Worm (Caenorhabditis elegans) whole organism, young adult: ENCODE data around the gene ZK355.3.

ENCODE experiments used
- B0336.3 ChIP-seq: fragments of 200-800 bp; sonication (Bioruptor generic); IDR thresholded peaks from 2 replicates; pipeline ENCODE4 v1.3.6; 2022; ENCODE audit warnings: missing genetic modification characterization, missing compliant biosample characterization
- C06A6.2 ChIP-seq: fragments of 200-800 bp; sonication (Bioruptor generic); conservative IDR thresholded peaks from 2 replicates; pipeline ENCODE4 v1.3.6; 2022; ENCODE audit warnings: missing genetic modification characterization, missing compliant biosample characterization
- C17E4.6 ChIP-seq: fragments of 200-800 bp; sonication (Bioruptor generic); IDR thresholded peaks from 2 replicates; pipeline ENCODE4 v1.3.6; 2022; ENCODE audit warnings: missing genetic modification reagents, missing genetic modification characterization, missing compliant biosample characterization
- F22D6.2 ChIP-seq: sonication (generic microtip); optimal IDR thresholded peaks from 2 replicates; lab custom pipeline; 2016; ENCODE audit warnings: mild to moderate bottlenecking, missing genetic modification characterization, missing compliant biosample characterization
- F55B11.4 ChIP-seq: sonication (generic microtip); optimal IDR thresholded peaks from 2 replicates; lab custom pipeline; 2016; ENCODE audit warnings: missing compliant biosample characterization, missing genetic modification characterization, borderline replicate concordance; ENCODE audit not compliant: insufficient read depth
- F57A8.1 ChIP-seq: fragments of 200-800 bp; sonication (Bioruptor generic); optimal IDR thresholded peaks from 2 replicates; lab custom pipeline; 2018; ENCODE audit warnings: mild to moderate bottlenecking, missing genetic modification characterization, moderate library complexity, missing compliant biosample characterization
- F57C9.4 ChIP-seq: sonication (generic microtip); optimal IDR thresholded peaks from 2 replicates; lab custom pipeline; 2017; ENCODE audit warnings: mild to moderate bottlenecking, missing genetic modification characterization, missing compliant biosample characterization
- K11D2.4 ChIP-seq: fragments of 200-800 bp; sonication (Bioruptor generic); IDR thresholded peaks from 2 replicates; pipeline ENCODE4 v1.3.6; 2022; ENCODE audit warnings: missing genetic modification reagents, missing genetic modification characterization, missing compliant biosample characterization
- Y79H2A.3 ChIP-seq: fragments of 200-800 bp; sonication (Bioruptor generic); conservative IDR thresholded peaks from 2 replicates; pipeline ENCODE4 v1.3.6; 2022; ENCODE audit warnings: missing genetic modification reagents, missing genetic modification characterization, missing compliant biosample characterization
- Y95B8A.8 ChIP-seq: fragments of 200-800 bp; sonication (Bioruptor generic); IDR thresholded peaks from 2 replicates; pipeline ENCODE4 v1.3.6; 2022; ENCODE audit warnings: missing genetic modification reagents, missing genetic modification characterization, missing compliant biosample characterization
- ZK185.1 ChIP-seq: sonication (generic microtip); optimal IDR thresholded peaks from 2 replicates; lab custom pipeline; 2016; ENCODE audit warnings: mild to moderate bottlenecking, missing genetic modification characterization, missing compliant biosample characterization; ENCODE audit not compliant: poor library complexity, severe bottlenecking
- ama-1 ChIP-seq, 3 experiments: fragments of 150-350 bp in 1 of 3; sonication (generic microtip) in 2 of 3; optimal IDR thresholded peaks; 2 replicates each; lab custom pipeline; 2014 to 2018; ENCODE audit warnings: missing biosample characterization in 2 of 3, missing genetic modification characterization in 2 of 3, missing genetic modification reagents in 2 of 3
- attf-3 ChIP-seq: fragments of 200-800 bp; sonication (Bioruptor generic); conservative IDR thresholded peaks from 2 replicates; pipeline ENCODE4 v1.3.6; 2022; ENCODE audit warnings: missing genetic modification reagents, missing genetic modification characterization, missing compliant biosample characterization
- attf-5 ChIP-seq: fragments of 200-800 bp; sonication (Bioruptor generic); optimal IDR thresholded peaks from 2 replicates; lab custom pipeline; 2018; ENCODE audit warnings: mild to moderate bottlenecking, missing genetic modification characterization, missing compliant biosample characterization
- attf-6 ChIP-seq: fragments of 200-800 bp; sonication (Bioruptor generic); IDR thresholded peaks from 2 replicates; pipeline ENCODE4 v1.3.6; 2022; ENCODE audit warnings: missing genetic modification reagents, missing genetic modification characterization, missing compliant biosample characterization
- bed-2 ChIP-seq: fragments of 200-800 bp; sonication (Bioruptor generic); IDR thresholded peaks from 2 replicates; pipeline ENCODE4 v1.3.6; 2022; ENCODE audit warnings: missing genetic modification reagents, missing genetic modification characterization, missing compliant biosample characterization
- cebp-2 ChIP-seq: fragments of 200-800 bp; sonication (Bioruptor generic); IDR thresholded peaks from 2 replicates; pipeline ENCODE4 v1.3.6; 2022; ENCODE audit warnings: missing genetic modification characterization, missing compliant biosample characterization
- ceh-27 ChIP-seq: fragments of 200-800 bp; sonication (Bioruptor generic); optimal IDR thresholded peaks from 2 replicates; lab custom pipeline; 2018; ENCODE audit warnings: mild to moderate bottlenecking, missing genetic modification characterization, moderate library complexity, missing compliant biosample characterization
- ceh-40 ChIP-seq: fragments of 200-800 bp; sonication (Bioruptor generic); IDR thresholded peaks from 2 replicates; pipeline ENCODE4 v1.3.6; 2022; ENCODE audit warnings: missing genetic modification characterization, missing compliant biosample characterization
- ceh-58 ChIP-seq: fragments of 200-800 bp; sonication (Bioruptor generic); IDR thresholded peaks from 2 replicates; pipeline ENCODE4 v1.3.6; 2022; ENCODE audit warnings: missing genetic modification characterization, missing compliant biosample characterization
- ceh-91 ChIP-seq: fragments of 200-800 bp; sonication (Bioruptor generic); IDR thresholded peaks from 2 replicates; pipeline ENCODE4 v1.3.6; 2022; ENCODE audit warnings: missing genetic modification reagents, missing genetic modification characterization, missing compliant biosample characterization
- dox-1 ChIP-seq: fragments of 200-800 bp; sonication (Bioruptor generic); IDR thresholded peaks from 2 replicates; pipeline ENCODE4 v1.3.6; 2022; ENCODE audit warnings: missing genetic modification reagents, missing genetic modification characterization, missing compliant biosample characterization
- fkh-3 ChIP-seq: sonication (generic microtip); optimal IDR thresholded peaks from 2 replicates; lab custom pipeline; 2016; ENCODE audit warnings: mild to moderate bottlenecking, missing genetic modification characterization, missing compliant biosample characterization
- gei-17 ChIP-seq: fragments of 200-800 bp; sonication (Bioruptor generic); optimal IDR thresholded peaks from 2 replicates; lab custom pipeline; 2018; ENCODE audit warnings: mild to moderate bottlenecking, missing genetic modification characterization, missing compliant biosample characterization
- hmg-1.2 ChIP-seq: fragments of 200-800 bp; sonication (Bioruptor generic); IDR thresholded peaks from 2 replicates; pipeline ENCODE4 v1.3.6; 2022; ENCODE audit warnings: missing genetic modification reagents, missing genetic modification characterization, missing compliant biosample characterization
- hsf-1 ChIP-seq: fragments of 200-800 bp; sonication (Bioruptor generic); IDR thresholded peaks from 2 replicates; pipeline ENCODE4 v1.3.6; 2022; ENCODE audit warnings: missing genetic modification reagents, missing genetic modification characterization, missing compliant biosample characterization
- lin-40 ChIP-seq: sonication (generic microtip); optimal IDR thresholded peaks from 2 replicates; lab custom pipeline; 2016; ENCODE audit warnings: missing genetic modification characterization, mild to moderate bottlenecking, missing compliant biosample characterization, missing genotype, missing genetic modification reagents
- lin-54 ChIP-seq: fragments of 200-800 bp; sonication (Bioruptor generic); optimal IDR thresholded peaks from 2 replicates; lab custom pipeline; 2018; ENCODE audit warnings: mild to moderate bottlenecking, missing genetic modification characterization, missing compliant biosample characterization
- madf-3 ChIP-seq: fragments of 200-800 bp; sonication (Bioruptor generic); IDR thresholded peaks from 2 replicates; pipeline ENCODE4 v1.3.6; 2022; ENCODE audit warnings: missing genetic modification reagents, missing genetic modification characterization, missing compliant biosample characterization
- madf-6 ChIP-seq: fragments of 200-800 bp; sonication (Bioruptor generic); IDR thresholded peaks from 2 replicates; pipeline ENCODE4 v1.3.6; 2022; ENCODE audit warnings: missing genetic modification reagents, missing genetic modification characterization, missing compliant biosample characterization
- mcd-1 ChIP-seq: fragments of 200-800 bp; sonication (Bioruptor generic); IDR thresholded peaks from 2 replicates; pipeline ENCODE4 v1.3.6; 2022; ENCODE audit warnings: missing genetic modification reagents, missing genetic modification characterization, missing compliant biosample characterization
- nfyb-1 ChIP-seq: fragments of 200-800 bp; sonication (Bioruptor generic); IDR thresholded peaks from 2 replicates; pipeline ENCODE4 v1.3.6; 2022; ENCODE audit warnings: missing genetic modification reagents, missing genetic modification characterization, missing compliant biosample characterization
- nhr-179 ChIP-seq: sonication (generic microtip); optimal IDR thresholded peaks from 2 replicates; lab custom pipeline; 2016; ENCODE audit warnings: mild to moderate bottlenecking, missing genetic modification characterization, missing compliant biosample characterization
- nhr-80 ChIP-seq: sonication (generic microtip); optimal IDR thresholded peaks from 2 replicates; lab custom pipeline; 2016; ENCODE audit warnings: missing genetic modification characterization, missing compliant biosample characterization
- pha-4 ChIP-seq: fragments of 150-350 bp; sonication (generic microtip); optimal IDR thresholded peaks from 2 replicates; lab custom pipeline; 2014; ENCODE audit warnings: missing biosample characterization, missing genetic modification reagents, missing genetic modification characterization
- sdz-38 ChIP-seq: sonication (generic microtip); optimal IDR thresholded peaks from 2 replicates; lab custom pipeline; 2016; ENCODE audit warnings: missing genotype, missing genetic modification characterization, missing compliant biosample characterization
- snpc-1.3 ChIP-seq: sonication (generic microtip); optimal IDR thresholded peaks from 2 replicates; lab custom pipeline; 2017; ENCODE audit warnings: missing genetic modification characterization, mild to moderate bottlenecking, missing compliant biosample characterization, antibody characterized with exemption, moderate library complexity, missing genotype, missing genetic modification reagents; ENCODE audit not compliant: insufficient read depth
- snpc-3.4 ChIP-seq: sonication (generic microtip); optimal IDR thresholded peaks from 2 replicates; lab custom pipeline; 2017; ENCODE audit warnings: missing genetic modification characterization, mild to moderate bottlenecking, missing compliant biosample characterization, antibody characterized with exemption, moderate library complexity, missing genotype, missing genetic modification reagents
- tbp1 ChIP-seq: fragments of 200-800 bp; sonication (Bioruptor generic); optimal IDR thresholded peaks from 2 replicates; lab custom pipeline; 2018; ENCODE audit warnings: mild to moderate bottlenecking, missing genetic modification characterization, missing compliant biosample characterization
- tlf-1 ChIP-seq: fragments of 200-800 bp; sonication (Bioruptor generic); optimal IDR thresholded peaks from 2 replicates; lab custom pipeline; 2018; ENCODE audit warnings: mild to moderate bottlenecking, missing genetic modification characterization, missing compliant biosample characterization
- zfh-2 ChIP-seq: fragments of 200-800 bp; sonication (Bioruptor generic); conservative IDR thresholded peaks from 2 replicates; pipeline ENCODE4 v1.3.6; 2022; ENCODE audit warnings: missing genetic modification reagents, missing genetic modification characterization, missing compliant biosample characterization
- ztf-25 ChIP-seq: fragments of 200-800 bp; sonication (Bioruptor generic); IDR thresholded peaks from 2 replicates; pipeline ENCODE4 v1.3.6; 2022; ENCODE audit warnings: missing genetic modification reagents, missing genetic modification characterization, missing compliant biosample characterization

ZK355.3 gene

ce11 chrII:2923617-2924016, 3.8 kb downstream of the ZK355.3 start, which contains the start of gene ZK355.2:
ZK355.2 (plus strand) TSS chrII:2923917.
- no peak for TF ChIP-seq ceh-27 (GFP tag; lab: Kevin White, UChicago)
- TF ChIP-seq lin-54 = no peak
- TF ChIP-seq fkh-3 = no peak
- no peak for TF ChIP-seq madf-3 (GFP tag; lab: Robert Waterston, UW)
- TF ChIP-seq hsf-1 (GFP tag; lab: Robert Waterston, UW) = no peak
- no peak for TF ChIP-seq F22D6.2 (tag; lab: Kevin White, UChicago)
- TF ChIP-seq ztf-25 (GFP tag; lab: Robert Waterston, UW) = no peak
- no peak for TF ChIP-seq F55B11.4 (tag; lab: Kevin White, UChicago)
- 0 out of 2 replicates have a peak, but pooled peaks have one; percentile 38 for TF ChIP-seq attf-3
- TF ChIP-seq snpc-1.3 (tag; lab: Kevin White, UChicago) = no peak
- TF ChIP-seq nhr-80 (tag; lab: Kevin White, UChicago) = peak; percentile 16
- TF ChIP-seq mcd-1 (GFP tag; lab: Robert Waterston, UW) = no peak

- TF ChIP-seq dox-1 (GFP tag; lab: Robert Waterston, UW) = no peak
- TF ChIP-seq gei-17 (GFP tag; lab: Kevin White, UChicago) = no peak
- TF ChIP-seq sdz-38 = no peak
- no peak for TF ChIP-seq snpc-3.4 (tag; lab: Kevin White, UChicago)
- no peak for TF ChIP-seq nhr-179
- no peak for TF ChIP-seq attf-6
- TF ChIP-seq F57A8.1 (GFP tag; lab: Kevin White, UChicago) = no peak
- 0 out of 2 replicates have a peak, but pooled peaks have one; percentile 35 for TF ChIP-seq mcd-1 (GFP tag; lab: Robert Waterston, UW)
- TF ChIP-seq hsf-1 (GFP tag; lab: Robert Waterston, UW) = 0 out of 2 replicates have a peak, but pooled peaks have one; percentile 6
- TF ChIP-seq F57C9.4 (tag; lab: Kevin White, UChicago) = no peak
- TF ChIP-seq ZK185.1 = no peak
- TF ChIP-seq Y95B8A.8 = 0 out of 2 replicates have a peak, but pooled peaks have one; percentile 0
- TF ChIP-seq C06A6.2 (GFP tag; lab: Robert Waterston, UW) = no peak
- no peak for TF ChIP-seq lin-54
- TF ChIP-seq Y79H2A.3 (GFP tag; lab: Robert Waterston, UW) = no peak
- no peak; the same call in 1 of the 2 replicates for TF ChIP-seq zfh-2
- no peak for TF ChIP-seq C17E4.6
- no peak for TF ChIP-seq ceh-40 (GFP tag; lab: Robert Waterston, UW)
- no peak for TF ChIP-seq cebp-2 (GFP tag; lab: Robert Waterston, UW)
- no peak for TF ChIP-seq tlf-1
- TF ChIP-seq pha-4 (tag; lab: Kevin White, UChicago) = no peak
- peak; percentile 93 for TF ChIP-seq hmg-1.2
- no peak for TF ChIP-seq fkh-3
- no peak for TF ChIP-seq K11D2.4 (GFP tag; lab: Robert Waterston, UW)
- TF ChIP-seq bed-2 (GFP tag; lab: Robert Waterston, UW) = no peak
- no peak for TF ChIP-seq madf-6
- TF ChIP-seq attf-5 (GFP tag; lab: Kevin White, UChicago) = no peak
- TF ChIP-seq lin-40 = no peak
- TF ChIP-seq ama-1 (optimal IDR thresholded peaks at IDR 0.05; lab: Kevin White, UChicago) = no peak
- no peak for TF ChIP-seq ama-1 (GFP tag; optimal IDR thresholded peaks at IDR 0.05; lab: Kevin White, UChicago)
- TF ChIP-seq B0336.3 (GFP tag; lab: Robert Waterston, UW) = no peak
- no peak for TF ChIP-seq tbp1 (GFP tag; lab: Kevin White, UChicago)
- no peak for TF ChIP-seq ceh-58
- no peak for TF ChIP-seq ceh-91 (GFP tag; lab: Robert Waterston, UW)
- 0 out of 2 replicates have a peak, but pooled peaks have one; percentile 37 for TF ChIP-seq nfyb-1 (GFP tag; lab: Robert Waterston, UW)
Measured at ce11 chrII:2922782-2923181, 4.7 kb downstream of the ZK355.3 start.
